Worm (Caenorhabditis elegans) whole organism, L1 larva: Measurements from ENCODE around the gene AH9.6.

Source experiments
- C04F5.9 ChIP-seq: sonication (generic microtip); optimal IDR thresholded peaks from 2 replicates; lab custom pipeline; 2016; ENCODE audit warnings: missing genetic modification characterization, missing compliant biosample characterization
- F16B12.6 ChIP-seq: fragments of 150-350 bp; optimal IDR thresholded peaks from 2 replicates; lab custom pipeline; 2014; ENCODE audit warnings: missing biosample characterization, missing genetic modification characterization
- aha-1 ChIP-seq: fragments of 150-350 bp; optimal IDR thresholded peaks from 2 replicates; lab custom pipeline; 2014; ENCODE audit warnings: missing biosample characterization, missing genetic modification characterization
- alr-1 ChIP-seq: fragments of 200-800 bp; sonication (Bioruptor generic); optimal IDR thresholded peaks from 2 replicates; lab custom pipeline; 2018; ENCODE audit warnings: borderline replicate concordance, mild to moderate bottlenecking, missing genetic modification characterization, missing compliant biosample characterization
- aly-2 ChIP-seq: fragments of 150-350 bp; optimal IDR thresholded peaks from 2 replicates; lab custom pipeline; 2014; ENCODE audit warnings: missing biosample characterization, missing genetic modification characterization
- blmp-1 ChIP-seq: fragments of 150-350 bp; optimal IDR thresholded peaks from 2 replicates; lab custom pipeline; 2014; ENCODE audit warnings: missing biosample characterization, missing genetic modification characterization
- ceh-8 ChIP-seq: fragments of 200-800 bp; sonication (Bioruptor generic); optimal IDR thresholded peaks from 2 replicates; lab custom pipeline; 2018; ENCODE audit warnings: mild to moderate bottlenecking, missing genetic modification characterization, moderate library complexity, missing compliant biosample characterization
- ceh-82 ChIP-seq, 3 experiments: fragments of 150-350 bp in 1 of 3; sonication (generic microtip) in 2 of 3; optimal IDR thresholded peaks; 2 replicates each; lab custom pipeline; 2014 to 2017; ENCODE audit warnings: missing biosample characterization in 3 of 3, missing genetic modification characterization in 3 of 3
- ceh-90 ChIP-seq: sonication (generic microtip); optimal IDR thresholded peaks from 2 replicates; lab custom pipeline; 2016; ENCODE audit warnings: missing genetic modification characterization, missing compliant biosample characterization
- dpl-1 ChIP-seq, 3 experiments: fragments of 150-350 bp in 2 of 3; sonication (generic microtip) in 1 of 3; optimal IDR thresholded peaks; 2 replicates each; lab custom pipeline; 2014 to 2017; ENCODE audit warnings: missing biosample characterization in 3 of 3, missing genetic modification characterization in 3 of 3, missing genetic modification reagents in 3 of 3
- dsc-1 ChIP-seq: sonication (generic microtip); optimal IDR thresholded peaks from 2 replicates; lab custom pipeline; 2016; ENCODE audit warnings: mild to moderate bottlenecking, missing genetic modification characterization, missing compliant biosample characterization
- efl-1 ChIP-seq, 4 experiments: fragments of 150-350 bp; optimal IDR thresholded peaks in 3 of 4; peaks in 1 of 4; 1 replicate in 1 of 4; 2 replicates in 3 of 4; lab custom pipeline; 2014; ENCODE audit warnings: missing biosample characterization in 2 of 4, missing genetic modification characterization in 2 of 4, missing genetic modification reagents in 2 of 4
- elt-2 ChIP-seq: sonication (generic microtip); optimal IDR thresholded peaks from 2 replicates; lab custom pipeline; 2016; ENCODE audit warnings: missing genetic modification characterization, mild to moderate bottlenecking, inconsistent platforms, missing compliant biosample characterization, missing genetic modification reagents
- fos-1 ChIP-seq: fragments of 150-350 bp; optimal IDR thresholded peaks from 2 replicates; lab custom pipeline; 2014; ENCODE audit warnings: missing biosample characterization, missing genetic modification characterization
- irx-1 ChIP-seq: sonication (generic microtip); optimal IDR thresholded peaks from 2 replicates; lab custom pipeline; 2016; ENCODE audit warnings: missing genetic modification characterization, missing compliant biosample characterization
- jun-1 ChIP-seq: fragments of 150-350 bp; optimal IDR thresholded peaks from 2 replicates; lab custom pipeline; 2014; ENCODE audit warnings: missing biosample characterization, missing genetic modification reagents, missing genetic modification characterization
- lin-15B ChIP-seq: fragments of 150-350 bp; sonication (generic microtip); optimal IDR thresholded peaks from 3 replicates; lab custom pipeline; 2014; ENCODE audit warnings: missing biosample characterization, missing genetic modification characterization
- lin-35 ChIP-seq, 2 experiments: fragments of 150-350 bp; optimal IDR thresholded peaks; 2 replicates each; lab custom pipeline; 2014; ENCODE audit warnings: missing biosample characterization in 2 of 2, missing genetic modification characterization in 2 of 2, missing genetic modification reagents in 2 of 2
- lin-39 ChIP-seq: fragments of 150-350 bp; optimal IDR thresholded peaks from 2 replicates; lab custom pipeline; 2014; ENCODE audit warnings: missing biosample characterization, missing genetic modification reagents, missing genetic modification characterization
- lir-3 ChIP-seq: sonication (generic microtip); optimal IDR thresholded peaks from 2 replicates; lab custom pipeline; 2016; ENCODE audit warnings: mild to moderate bottlenecking, missing genetic modification characterization, moderate library complexity, missing compliant biosample characterization; ENCODE audit not compliant: poor library complexity
- lsy-2 ChIP-seq, 2 experiments: fragments of 150-350 bp; optimal IDR thresholded peaks; 2 replicates each; lab custom pipeline; 2014; ENCODE audit warnings: missing biosample characterization in 2 of 2, missing genetic modification characterization in 2 of 2
- mdl-1 ChIP-seq, 2 experiments: fragments of 150-350 bp; optimal IDR thresholded peaks; 2 replicates each; lab custom pipeline; 2014 to 2017; ENCODE audit warnings: missing biosample characterization in 2 of 2, missing genetic modification characterization in 2 of 2, inconsistent platforms in 1 of 2
- mep-1 ChIP-seq: fragments of 150-350 bp; optimal IDR thresholded peaks from 2 replicates; lab custom pipeline; 2014; ENCODE audit warnings: missing biosample characterization, missing genetic modification characterization
- nhr-12 ChIP-seq: sonication (generic microtip); optimal IDR thresholded peaks from 2 replicates; lab custom pipeline; 2017; ENCODE audit warnings: missing biosample characterization, missing genetic modification characterization
- nhr-20 ChIP-seq: sonication (generic microtip); optimal IDR thresholded peaks from 2 replicates; lab custom pipeline; 2016; ENCODE audit warnings: mild to moderate bottlenecking, missing genetic modification characterization, missing compliant biosample characterization
- nhr-47 ChIP-seq: sonication (generic microtip); optimal IDR thresholded peaks from 2 replicates; lab custom pipeline; 2016; ENCODE audit warnings: mild to moderate bottlenecking, missing genetic modification characterization, moderate library complexity, missing compliant biosample characterization
- nhr-71 ChIP-seq: sonication (generic microtip); optimal IDR thresholded peaks from 2 replicates; lab custom pipeline; 2016; ENCODE audit warnings: mild to moderate bottlenecking, missing genetic modification characterization, moderate library complexity, missing compliant biosample characterization
- nhr-85 ChIP-seq: sonication (generic microtip); peaks from one replicate; lab custom pipeline; 2016; ENCODE audit warnings: missing genetic modification characterization, inconsistent platforms, missing compliant biosample characterization
- nhr-90 ChIP-seq: sonication (generic microtip); optimal IDR thresholded peaks from 2 replicates; lab custom pipeline; 2016; ENCODE audit warnings: mild to moderate bottlenecking, missing genetic modification characterization, missing compliant biosample characterization; ENCODE audit not compliant: poor library complexity
- pag-3 ChIP-seq: sonication (generic microtip); optimal IDR thresholded peaks from 2 replicates; lab custom pipeline; 2017; ENCODE audit warnings: missing genetic modification characterization, mild to moderate bottlenecking, missing compliant biosample characterization, antibody characterized with exemption, borderline replicate concordance; ENCODE audit not compliant: insufficient read depth
- pax-3 ChIP-seq: fragments of 200-800 bp; sonication (Bioruptor generic); optimal IDR thresholded peaks from 2 replicates; lab custom pipeline; 2018; ENCODE audit warnings: mild to moderate bottlenecking, missing genetic modification characterization, moderate library complexity, missing compliant biosample characterization
- rnt-1 ChIP-seq: sonication (generic microtip); optimal IDR thresholded peaks from 2 replicates; lab custom pipeline; 2016; ENCODE audit warnings: mild to moderate bottlenecking, missing genetic modification characterization, moderate library complexity, missing compliant biosample characterization
- skn-1 ChIP-seq: fragments of 150-350 bp; optimal IDR thresholded peaks from 2 replicates; lab custom pipeline; 2014; ENCODE audit warnings: missing biosample characterization, missing genetic modification characterization
- snu-23 ChIP-seq: sonication (generic microtip); optimal IDR thresholded peaks from 2 replicates; lab custom pipeline; 2016; ENCODE audit warnings: missing genetic modification characterization, missing compliant biosample characterization
- sptf-1 ChIP-seq: fragments of 150-350 bp; optimal IDR thresholded peaks from 2 replicates; lab custom pipeline; 2014; ENCODE audit warnings: missing biosample characterization, missing genetic modification characterization
- sup-37 ChIP-seq: fragments of 200-800 bp; sonication (Bioruptor generic); optimal IDR thresholded peaks from 2 replicates; lab custom pipeline; 2018; ENCODE audit warnings: mild to moderate bottlenecking, missing genetic modification characterization, missing compliant biosample characterization
- swsn-7 ChIP-seq: sonication (generic microtip); optimal IDR thresholded peaks from 2 replicates; lab custom pipeline; 2016; ENCODE audit warnings: missing genetic modification characterization, missing compliant biosample characterization
- tbx-2 ChIP-seq: sonication (generic microtip); optimal IDR thresholded peaks from 2 replicates; lab custom pipeline; 2016; ENCODE audit warnings: missing genetic modification characterization, missing compliant biosample characterization
- tlp-1 ChIP-seq: fragments of 150-350 bp; optimal IDR thresholded peaks from 2 replicates; lab custom pipeline; 2014; ENCODE audit warnings: missing biosample characterization, missing genetic modification characterization
- unc-130 ChIP-seq: fragments of 150-350 bp; optimal IDR thresholded peaks from 2 replicates; lab custom pipeline; 2017; ENCODE audit warnings: missing biosample characterization, missing genetic modification characterization, inconsistent platforms
- unc-62 ChIP-seq: fragments of 150-350 bp; optimal IDR thresholded peaks from 2 replicates; lab custom pipeline; 2014; ENCODE audit warnings: missing biosample characterization, missing genetic modification reagents, missing genetic modification characterization
- xbp-1 ChIP-seq: sonication (generic microtip); optimal IDR thresholded peaks from 2 replicates; lab custom pipeline; 2016; ENCODE audit warnings: missing genetic modification characterization, missing compliant biosample characterization
- ztf-11 ChIP-seq, 2 experiments: sonication (generic microtip); optimal IDR thresholded peaks; 2 replicates each; lab custom pipeline; 2016 to 2017; ENCODE audit warnings: missing genetic modification characterization in 2 of 2, missing biosample characterization in 1 of 2, missing compliant biosample characterization in 1 of 2

AH9.6 gene

DNA sequence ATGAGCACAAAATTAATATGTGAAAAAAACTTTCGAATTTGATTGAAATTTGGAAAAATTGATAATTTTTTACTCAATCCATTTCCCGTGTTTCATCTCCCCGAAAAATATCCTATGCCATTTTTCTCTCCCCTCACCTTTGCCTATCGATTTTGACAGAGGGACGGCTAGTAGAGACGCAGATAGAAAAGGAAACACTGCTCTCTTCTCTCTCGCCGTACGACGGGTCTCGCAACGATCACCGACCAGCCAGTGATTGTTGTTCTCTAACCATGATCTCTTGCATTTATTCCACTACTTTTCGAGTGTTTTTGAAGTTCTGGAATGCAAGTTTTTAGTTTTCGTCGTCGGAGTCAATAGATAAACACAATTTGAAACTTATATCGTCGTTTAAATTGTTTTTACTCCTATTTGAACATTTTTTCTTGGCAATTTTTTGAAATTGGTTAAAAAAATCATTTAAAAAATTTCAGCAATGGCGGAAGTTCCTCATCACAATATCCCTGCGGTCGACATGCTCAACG is 30.4 kb downstream of the AH9.6 start, which contains the start of gene vha-15 (continued):
- TF ChIP-seq nhr-85 (tag; lab: Kevin White, UChicago) = peak; percentile 89
- peak; percentile 50 for TF ChIP-seq lin-15B (tag; lab: Kevin White, UChicago)
- TF ChIP-seq F16B12.6 (tag; lab: Kevin White, UChicago) = peak; percentile 51
- peak; percentile 89 for TF ChIP-seq nhr-71 (tag; lab: Kevin White, UChicago)
- TF ChIP-seq fos-1 (tag; lab: Kevin White, UChicago) = peak; percentile 77
- peak; percentile 83 for TF ChIP-seq tbx-2 (tag; lab: Kevin White, UChicago)
- peak; percentile 84 for TF ChIP-seq nhr-20 (tag; lab: Kevin White, UChicago)
- peak; percentile 81 for TF ChIP-seq nhr-47 (tag; lab: Kevin White, UChicago)

DNA sequence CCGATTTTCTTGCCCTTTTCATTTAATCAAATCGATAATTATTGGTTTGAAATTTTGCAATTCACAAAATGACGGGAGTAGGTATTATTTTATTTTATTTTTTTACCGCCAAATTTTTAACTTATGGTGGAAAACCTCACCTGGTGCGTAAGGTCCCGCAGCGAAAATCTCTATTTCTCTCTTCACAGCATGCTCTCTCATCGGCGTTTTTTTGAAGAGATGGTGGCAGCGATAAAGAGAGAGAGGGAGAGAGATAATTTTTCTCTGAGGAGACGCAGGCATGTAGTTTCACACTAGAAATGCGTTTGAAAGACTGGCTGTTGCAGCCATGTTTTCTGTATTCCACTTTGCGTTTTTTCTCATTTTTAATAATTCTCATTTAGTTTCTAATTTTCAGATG is 34.0 kb downstream of the AH9.6 start, which contains the start of gene T14F9.2:
Gene T14F9.2, plus strand, starts transcription at position 396 of the 400 bp plus-strand sequence.
- peak; percentile 55 for TF ChIP-seq pag-3 (tag; lab: Kevin White, UChicago)
- TF ChIP-seq lir-3 (tag; lab: Kevin White, UChicago) = peak; percentile 3
- TF ChIP-seq C04F5.9 (tag; lab: Kevin White, UChicago) = peak; percentile 34
- no peak for TF ChIP-seq lin-39 (tag; lab: Kevin White, UChicago)
- peak; percentile 42 for TF ChIP-seq swsn-7 (tag; lab: Kevin White, UChicago)
- peak; percentile 62 for TF ChIP-seq nhr-47 (tag; lab: Kevin White, UChicago)
- TF ChIP-seq nhr-20 (tag; lab: Kevin White, UChicago) = peak; percentile 60
- peak; percentile 41 to 56 (median 52) for TF ChIP-seq dpl-1 (GFP tag; optimal IDR thresholded peaks at IDR 0.05; lab: Kevin White, UChicago)
- no peak for TF ChIP-seq unc-62 (GFP tag; lab: Kevin White, UChicago)
- TF ChIP-seq aly-2 (tag; lab: Kevin White, UChicago) = no peak
- TF ChIP-seq tlp-1 (tag; lab: Kevin White, UChicago) = no peak
- TF ChIP-seq lsy-2 (tag; optimal IDR thresholded peaks at IDR 0.05; lab: Kevin White, UChicago) = peak; percentile 71 to 79
- peak; percentile 69 for TF ChIP-seq nhr-71 (tag; lab: Kevin White, UChicago)
- TF ChIP-seq mep-1 = peak; percentile 76
- TF ChIP-seq ceh-90 (tag; lab: Kevin White, UChicago) = peak; percentile 8
- TF ChIP-seq jun-1 = no peak
- peak in 1 of 2 experiments; percentile 71 for TF ChIP-seq lin-35 (GFP tag; optimal IDR thresholded peaks at IDR 0.05; lab: Kevin White, UChicago)
- no peak for TF ChIP-seq sup-37 (GFP tag; lab: Kevin White, UChicago)
- TF ChIP-seq efl-1 (optimal IDR thresholded peaks at IDR 0.05; lab: Kevin White, UChicago) = peak; percentile 44 to 61
- TF ChIP-seq efl-1 (GFP tag; optimal IDR thresholded peaks at IDR 0.05 in 1 of 2; lab: Kevin White, UChicago) = peak; percentile 39 to 75
- TF ChIP-seq mdl-1 (tag; optimal IDR thresholded peaks at IDR 0.05; lab: Kevin White, UChicago) = peak in 1 of 2 experiments; percentile 28
- TF ChIP-seq irx-1 (tag; lab: Kevin White, UChicago) = peak; percentile 37
- TF ChIP-seq ceh-8 (GFP tag; lab: Kevin White, UChicago) = no peak
- TF ChIP-seq nhr-90 (tag; lab: Kevin White, UChicago) = peak; percentile 37
- TF ChIP-seq rnt-1 (tag; lab: Kevin White, UChicago) = peak; percentile 63
- TF ChIP-seq ceh-82 (tag; optimal IDR thresholded peaks at IDR 0.05; lab: Kevin White, UChicago) = no peak
- peak; percentile 20 for TF ChIP-seq elt-2 (tag; lab: Kevin White, UChicago)
- TF ChIP-seq dsc-1 (tag; lab: Kevin White, UChicago) = no peak
- TF ChIP-seq xbp-1 (tag; lab: Kevin White, UChicago) = peak; percentile 33
- peak; percentile 74 for TF ChIP-seq snu-23 (GFP tag; lab: Kevin White, UChicago)
- TF ChIP-seq skn-1 = peak; percentile 89
- TF ChIP-seq nhr-12 (tag; lab: Kevin White, UChicago) = no peak
- TF ChIP-seq aha-1 (tag; lab: Kevin White, UChicago) = no peak
- no peak for TF ChIP-seq ztf-11 (tag; optimal IDR thresholded peaks at IDR 0.05; lab: Kevin White, UChicago)
- TF ChIP-seq tbx-2 (tag; lab: Kevin White, UChicago) = peak; percentile 45
- no peak for TF ChIP-seq alr-1 (tag; lab: Kevin White, UChicago)
- TF ChIP-seq unc-130 (tag; lab: Kevin White, UChicago) = peak; percentile 7
- TF ChIP-seq pax-3 (tag; lab: Kevin White, UChicago) = no peak
- peak; percentile 39 for TF ChIP-seq blmp-1 (tag; lab: Kevin White, UChicago)
- no peak for TF ChIP-seq F16B12.6 (tag; lab: Kevin White, UChicago)
- peak; percentile 79 for TF ChIP-seq nhr-85 (tag; lab: Kevin White, UChicago)
- TF ChIP-seq sptf-1 (tag; lab: Kevin White, UChicago) = no peak
